Worm (Caenorhabditis elegans) whole organism, L2 larva: Measurements from ENCODE around the gene F41G3.10.

Source experiments
- C34F6.9 ChIP-seq: fragments of 150-350 bp; optimal IDR thresholded peaks from 2 replicates; lab custom pipeline; 2014; ENCODE audit warnings: missing biosample characterization, missing genetic modification characterization
- F13H6.1 ChIP-seq: sonication (generic microtip); optimal IDR thresholded peaks from 2 replicates; lab custom pipeline; 2016; ENCODE audit warnings: missing genetic modification characterization, missing compliant biosample characterization
- R02D3.7 ChIP-seq: fragments of 150-350 bp; optimal IDR thresholded peaks from 2 replicates; lab custom pipeline; 2014; ENCODE audit warnings: missing biosample characterization, missing genetic modification characterization
- Y55F3AM.14 ChIP-seq: fragments of 200-800 bp; sonication (Bioruptor generic); optimal IDR thresholded peaks from 2 replicates; lab custom pipeline; 2018; ENCODE audit warnings: mild to moderate bottlenecking, missing genetic modification characterization, missing compliant biosample characterization
- ZK546.5 ChIP-seq: sonication (generic microtip); optimal IDR thresholded peaks from 2 replicates; lab custom pipeline; 2017; ENCODE audit warnings: missing biosample characterization, missing genetic modification characterization
- alr-1 ChIP-seq: fragments of 150-350 bp; optimal IDR thresholded peaks from 2 replicates; lab custom pipeline; 2014; ENCODE audit warnings: missing biosample characterization, missing genetic modification characterization
- aly-2 ChIP-seq: fragments of 150-350 bp; optimal IDR thresholded peaks from 2 replicates; lab custom pipeline; 2014; ENCODE audit warnings: missing biosample characterization, missing genetic modification characterization
- blmp-1 ChIP-seq: sonication (generic microtip); optimal IDR thresholded peaks from 2 replicates; lab custom pipeline; 2017; ENCODE audit warnings: missing genetic modification characterization, mild to moderate bottlenecking, missing compliant biosample characterization, antibody characterized with exemption, moderate library complexity; ENCODE audit not compliant: insufficient read depth
- ceh-16 ChIP-seq: fragments of 150-350 bp; optimal IDR thresholded peaks from 2 replicates; lab custom pipeline; 2014; ENCODE audit warnings: missing biosample characterization, missing genetic modification characterization
- ceh-82 ChIP-seq: fragments of 150-350 bp; optimal IDR thresholded peaks from 2 replicates; lab custom pipeline; 2014; ENCODE audit warnings: missing biosample characterization, missing genetic modification characterization
- crh-2 ChIP-seq: sonication (generic microtip); optimal IDR thresholded peaks from 2 replicates; lab custom pipeline; 2017; ENCODE audit warnings: missing biosample characterization, missing genetic modification characterization
- egl-27 ChIP-seq: sonication (generic microtip); optimal IDR thresholded peaks from 3 replicates; lab custom pipeline; 2017; ENCODE audit warnings: missing biosample characterization, missing genetic modification reagents, missing genetic modification characterization
- elt-3 ChIP-seq: sonication (generic microtip); optimal IDR thresholded peaks from 2 replicates; lab custom pipeline; 2017; ENCODE audit warnings: missing biosample characterization, missing genetic modification characterization
- fos-1 ChIP-seq: fragments of 150-350 bp; optimal IDR thresholded peaks from 2 replicates; lab custom pipeline; 2014; ENCODE audit warnings: missing biosample characterization, missing genetic modification characterization
- gmeb-1 ChIP-seq: fragments of 150-350 bp; optimal IDR thresholded peaks from 2 replicates; lab custom pipeline; 2014; ENCODE audit warnings: missing biosample characterization, missing genetic modification characterization
- lin-11 ChIP-seq: fragments of 150-350 bp; sonication (generic microtip); optimal IDR thresholded peaks from 2 replicates; lab custom pipeline; 2014; ENCODE audit warnings: missing biosample characterization, missing genetic modification characterization, inconsistent platforms, mixed read lengths
- lin-13 ChIP-seq: fragments of 150-350 bp; optimal IDR thresholded peaks from 2 replicates; lab custom pipeline; 2014; ENCODE audit warnings: missing biosample characterization, missing genetic modification reagents, missing genetic modification characterization
- lin-39 ChIP-seq: fragments of 150-350 bp; optimal IDR thresholded peaks from 2 replicates; lab custom pipeline; 2014; ENCODE audit warnings: missing biosample characterization, missing genetic modification reagents, missing genetic modification characterization
- lsy-2 ChIP-seq, 2 experiments: fragments of 150-350 bp in 1 of 2; sonication (generic microtip) in 1 of 2; optimal IDR thresholded peaks; 2 replicates each; lab custom pipeline; 2014 to 2017; ENCODE audit warnings: missing biosample characterization in 2 of 2, missing genetic modification characterization in 2 of 2
- mab-5 ChIP-seq: fragments of 150-350 bp; optimal IDR thresholded peaks from 2 replicates; lab custom pipeline; 2014; ENCODE audit warnings: missing biosample characterization, missing genetic modification characterization
- mbf-1 ChIP-seq: sonication (generic microtip); optimal IDR thresholded peaks from 2 replicates; lab custom pipeline; 2017; ENCODE audit warnings: missing biosample characterization, missing genetic modification characterization
- mdl-1 ChIP-seq, 2 experiments: fragments of 150-350 bp in 1 of 2; sonication (generic microtip) in 1 of 2; optimal IDR thresholded peaks; 2 replicates each; lab custom pipeline; 2017; ENCODE audit warnings: missing biosample characterization in 2 of 2, missing genetic modification characterization in 2 of 2
- nhr-10 ChIP-seq: sonication (generic microtip); optimal IDR thresholded peaks from 2 replicates; lab custom pipeline; 2017; ENCODE audit warnings: missing biosample characterization, missing genetic modification characterization
- nhr-11 ChIP-seq: fragments of 150-350 bp; optimal IDR thresholded peaks from 2 replicates; lab custom pipeline; 2014; ENCODE audit warnings: missing biosample characterization, missing genetic modification characterization
- nhr-12 ChIP-seq: fragments of 150-350 bp; optimal IDR thresholded peaks from 2 replicates; lab custom pipeline; 2014; ENCODE audit warnings: missing biosample characterization, missing genetic modification characterization
- nhr-129 ChIP-seq: fragments of 150-350 bp; optimal IDR thresholded peaks from 2 replicates; lab custom pipeline; 2014; ENCODE audit warnings: missing biosample characterization, missing genetic modification characterization
- nhr-21 ChIP-seq: fragments of 150-350 bp; optimal IDR thresholded peaks from 2 replicates; lab custom pipeline; 2014; ENCODE audit warnings: missing biosample characterization, missing genetic modification characterization
- nhr-23 ChIP-seq: fragments of 150-350 bp; optimal IDR thresholded peaks from 2 replicates; lab custom pipeline; 2014; ENCODE audit warnings: missing biosample characterization, missing genetic modification reagents, missing genetic modification characterization
- nhr-237 ChIP-seq: fragments of 150-350 bp; optimal IDR thresholded peaks from 2 replicates; lab custom pipeline; 2014; ENCODE audit warnings: missing biosample characterization, missing genetic modification characterization
- nhr-25 ChIP-seq: fragments of 150-350 bp; sonication (generic microtip); optimal IDR thresholded peaks from 3 replicates; lab custom pipeline; 2014; ENCODE audit warnings: missing biosample characterization, missing genetic modification characterization
- nhr-6 ChIP-seq: fragments of 150-350 bp; optimal IDR thresholded peaks from 2 replicates; lab custom pipeline; 2014; ENCODE audit warnings: missing biosample characterization, missing genetic modification characterization
- peb-1 ChIP-seq: fragments of 150-350 bp; optimal IDR thresholded peaks from 2 replicates; lab custom pipeline; 2014; ENCODE audit warnings: missing biosample characterization, missing genetic modification characterization
- sem-4 ChIP-seq: fragments of 150-350 bp; optimal IDR thresholded peaks from 2 replicates; lab custom pipeline; 2014; ENCODE audit warnings: missing biosample characterization, missing genetic modification reagents, missing genetic modification characterization
- sma-9 ChIP-seq, 2 experiments: fragments of 150-350 bp in 1 of 2; sonication (generic microtip) in 1 of 2; optimal IDR thresholded peaks; 2 replicates each; lab custom pipeline; 2014 to 2016; ENCODE audit warnings: missing genetic modification characterization in 2 of 2, mild to moderate bottlenecking in 1 of 2, missing biosample characterization in 1 of 2, missing compliant biosample characterization in 1 of 2, missing genetic modification reagents in 1 of 2, moderate library complexity in 1 of 2
- snpc-4 ChIP-seq: fragments of 150-350 bp; optimal IDR thresholded peaks from 2 replicates; lab custom pipeline; 2014; ENCODE audit warnings: missing biosample characterization, missing genetic modification characterization
- unc-39 ChIP-seq: fragments of 150-350 bp; optimal IDR thresholded peaks from 2 replicates; lab custom pipeline; 2014; ENCODE audit warnings: missing biosample characterization, missing genetic modification characterization
- unc-55 ChIP-seq: fragments of 150-350 bp; sonication (generic microtip); optimal IDR thresholded peaks from 3 replicates; lab custom pipeline; 2014; ENCODE audit warnings: missing biosample characterization, missing genetic modification reagents, missing genetic modification characterization
- unc-62 ChIP-seq: fragments of 150-350 bp; optimal IDR thresholded peaks from 2 replicates; lab custom pipeline; 2014; ENCODE audit warnings: missing biosample characterization, missing genetic modification reagents, missing genetic modification characterization
- zag-1 ChIP-seq: fragments of 150-350 bp; optimal IDR thresholded peaks from 2 replicates; lab custom pipeline; 2014; ENCODE audit warnings: missing biosample characterization, missing genetic modification characterization
- ztf-1 ChIP-seq: fragments of 200-800 bp; sonication (Bioruptor generic); conservative IDR thresholded peaks from 2 replicates; pipeline ENCODE4 v1.3.6; 2022; ENCODE audit warnings: missing genetic modification characterization, missing compliant biosample characterization
- ztf-4 ChIP-seq: fragments of 150-350 bp; optimal IDR thresholded peaks from 2 replicates; lab custom pipeline; 2014; ENCODE audit warnings: missing biosample characterization, missing genetic modification characterization

The F41G3.10 gene

DNA sequence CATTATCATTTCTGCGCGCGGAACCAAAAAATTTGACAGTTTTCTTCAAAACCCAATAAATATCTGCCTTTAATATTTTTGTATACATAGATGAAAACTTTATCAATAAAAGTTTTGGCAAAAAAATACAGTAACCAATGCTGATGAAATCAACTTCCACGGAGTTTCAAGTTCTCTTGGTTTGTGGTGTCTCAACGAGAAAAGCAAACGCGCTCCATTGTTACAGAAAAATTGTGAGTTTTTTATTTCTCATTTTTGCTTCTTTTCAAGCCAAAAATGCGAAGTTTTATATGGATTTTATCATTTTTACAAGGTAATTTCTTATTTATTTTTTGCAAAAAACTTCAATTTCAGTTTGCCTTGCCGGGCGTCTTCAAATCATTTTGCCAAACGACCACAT, 14.6 kb downstream of the F41G3.10 start, which contains the start of gene T14B4.3 (continued):
- TF ChIP-seq blmp-1 (tag; lab: Kevin White, UChicago): no peak
- peak; percentile 2 for TF ChIP-seq snpc-4 (tag; lab: Kevin White, UChicago)
- peak; percentile 29 for TF ChIP-seq fos-1 (tag; lab: Kevin White, UChicago)
- TF ChIP-seq ztf-1 (GFP tag; lab: Robert Waterston, UW): no peak
- TF ChIP-seq R02D3.7 (tag; lab: Kevin White, UChicago): no peak
- no peak for TF ChIP-seq nhr-6 (tag; lab: Kevin White, UChicago)
- peak; percentile 50 for TF ChIP-seq F13H6.1 (tag; lab: Kevin White, UChicago)
- no peak for TF ChIP-seq nhr-25 (tag; lab: Kevin White, UChicago)
- TF ChIP-seq C34F6.9 (tag; lab: Kevin White, UChicago): peak; percentile 78
- TF ChIP-seq nhr-11 (tag; lab: Kevin White, UChicago): no peak
- no peak for TF ChIP-seq nhr-12 (tag; lab: Kevin White, UChicago)
- TF ChIP-seq ZK546.5: no peak
- TF ChIP-seq lin-39: no peak
- no peak for TF ChIP-seq unc-62 (GFP tag; lab: Kevin White, UChicago)

- TF ChIP-seq lin-11: no peak
- TF ChIP-seq crh-2: no peak
- no peak for TF ChIP-seq mab-5 (tag; lab: Kevin White, UChicago)
- TF ChIP-seq R02D3.7 (tag; lab: Kevin White, UChicago): no peak
- TF ChIP-seq gmeb-1: no peak
These were observed 15.6 kb downstream of the F41G3.10 start, which contains the start of gene T14B4.9 for ce11 chrII:6733718-6734117. Gene T14B4.9 (minus strand): TSS chrII:6733818.

DNA sequence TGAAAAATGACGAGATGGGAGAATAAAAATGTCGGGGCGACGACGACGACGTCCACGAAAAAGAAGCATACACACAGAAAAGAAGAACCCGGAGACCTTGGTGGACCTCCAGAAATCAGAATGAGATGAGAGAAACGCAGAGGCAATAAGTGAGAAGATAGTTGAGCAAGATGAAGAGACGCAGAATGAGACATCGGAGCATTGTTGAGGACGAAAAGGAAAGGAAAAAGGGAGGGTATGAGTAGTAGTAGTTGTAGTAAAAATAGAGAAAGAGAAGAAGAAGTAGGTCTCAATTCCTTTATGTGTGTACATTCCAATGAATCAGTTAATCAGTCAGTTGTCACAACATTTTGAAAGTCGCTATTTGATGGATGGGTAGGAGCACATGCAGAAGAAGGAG, 20.0 kb downstream of the F41G3.10 start, which contains the start of gene T14B4.8:
Gene T14B4.8 (minus strand): TSS at position 60 of the 400 bp plus-strand sequence.
- TF ChIP-seq zag-1 (peak; percentile 23), F13H6.1 (tag; lab: Kevin White, UChicago) (no peak), Y55F3AM.14 (GFP tag; lab: Kevin White, UChicago) (no peak), C34F6.9 (tag; lab: Kevin White, UChicago) (peak; percentile 45), nhr-129 (peak; percentile 18), mdl-1 (tag; optimal IDR thresholded peaks at IDR 0.05; lab: Kevin White, UChicago) (no peak), unc-55 (GFP tag; lab: Kevin White, UChicago) (peak; percentile 51), lsy-2 (tag; optimal IDR thresholded peaks at IDR 0.05; lab: Kevin White, UChicago) (peak in 1 of 2 experiments; percentile 8), nhr-21 (tag; lab: Kevin White, UChicago) (no peak), snpc-4 (tag; lab: Kevin White, UChicago) (peak; percentile 4)

ce11 chrII:6726814-6727213, 22.5 kb downstream of the F41G3.10 start:
- TF ChIP-seq fos-1 (tag; lab: Kevin White, UChicago) (no peak), mbf-1 (tag; lab: Kevin White, UChicago) (no peak), elt-3 (no peak), lin-13 (GFP tag; lab: Kevin White, UChicago) (no peak), nhr-21 (tag; lab: Kevin White, UChicago) (no peak), Y55F3AM.14 (GFP tag; lab: Kevin White, UChicago) (no peak), nhr-129 (no peak), zag-1 (no peak)

ce11 chrII:6721581-6721980, 27.7 kb downstream of the F41G3.10 start:
- TF ChIP-seq zag-1 (no peak), ceh-16 (tag; lab: Kevin White, UChicago) (no peak), nhr-21 (tag; lab: Kevin White, UChicago) (no peak), blmp-1 (tag; lab: Kevin White, UChicago) (no peak), unc-55 (GFP tag; lab: Kevin White, UChicago) (no peak), lin-39 (no peak), lin-11 (no peak), ztf-4 (tag; lab: Kevin White, UChicago) (no peak), nhr-237 (tag; lab: Kevin White, UChicago) (no peak), alr-1 (tag; lab: Kevin White, UChicago) (no peak), gmeb-1 (peak; percentile 26), nhr-10 (tag; lab: Kevin White, UChicago) (no peak), nhr-23 (tag; lab: Kevin White, UChicago) (no peak), ceh-82 (tag; lab: Kevin White, UChicago) (no peak), egl-27 (tag; lab: Kevin White, UChicago) (no peak), sem-4 (no peak), aly-2 (tag; lab: Kevin White, UChicago) (no peak), R02D3.7 (tag; lab: Kevin White, UChicago) (no peak), C34F6.9 (tag; lab: Kevin White, UChicago) (peak; percentile 23), unc-62 (GFP tag; lab: Kevin White, UChicago) (no peak), nhr-6 (tag; lab: Kevin White, UChicago) (no peak), elt-3 (no peak), Y55F3AM.14 (GFP tag; lab: Kevin White, UChicago) (no peak), mbf-1 (tag; lab: Kevin White, UChicago) (no peak), peb-1 (tag; lab: Kevin White, UChicago) (no peak), fos-1 (tag; lab: Kevin White, UChicago) (no peak), lsy-2 (tag; optimal IDR thresholded peaks at IDR 0.05; lab: Kevin White, UChicago) (peak in 1 of 2 experiments; percentile 39), snpc-4 (tag; lab: Kevin White, UChicago) (peak; percentile 17), sma-9 (GFP tag; optimal IDR thresholded peaks at IDR 0.05; lab: Kevin White, UChicago) (peak; percentile 11), sma-9 (tag; optimal IDR thresholded peaks at IDR 0.05; lab: Kevin White, UChicago) (no peak), nhr-12 (tag; lab: Kevin White, UChicago) (no peak), unc-39 (no peak), ztf-1 (GFP tag; lab: Robert Waterston, UW) (no peak), mdl-1 (tag; optimal IDR thresholded peaks at IDR 0.05; lab: Kevin White, UChicago) (no peak), nhr-11 (tag; lab: Kevin White, UChicago) (no peak)
